Fruit fly (Drosophila melanogaster): Measurements from ENCODE around the gene CG14314.

dm6 chr3R:18167173-18167415 is 48.8 kb upstream of the CG14314 start, which contains the start of the genes CG7215 and Prx5:
- TF ChIP-seq HLH106 (tag; optimal IDR thresholded peaks at IDR 0.05) (no peak), Hnf4 (GFP tag; optimal IDR thresholded peaks at IDR 0.05) (no peak), Vsx2 (GFP tag; optimal IDR thresholded peaks at IDR 0.05; ENCODE audit: partially characterized antibody) (no peak), h (GFP tag; optimal IDR thresholded peaks at IDR 0.05) (no peak), br (GFP tag; optimal IDR thresholded peaks at IDR 0.05) (no peak), GATAd (GFP tag; optimal IDR thresholded peaks at IDR 0.05) (no peak), OdsH (GFP tag; optimal IDR thresholded peaks at IDR 0.05) (no peak), foxo (GFP tag; optimal IDR thresholded peaks at IDR 0.05) (no peak), Jra (GFP tag; optimal IDR thresholded peaks at IDR 0.05) (no peak), fru (GFP tag; optimal IDR thresholded peaks at IDR 0.05) (no peak), Sp1 (GFP tag; optimal IDR thresholded peaks at IDR 0.05) (no peak), pan (optimal IDR thresholded peaks at IDR 0.05) (no peak), Hr78 (GFP tag; optimal IDR thresholded peaks at IDR 0.05) (no peak)
